Fruit fly (Drosophila melanogaster): ENCODE measurements around the gene CG5783.

DNA sequence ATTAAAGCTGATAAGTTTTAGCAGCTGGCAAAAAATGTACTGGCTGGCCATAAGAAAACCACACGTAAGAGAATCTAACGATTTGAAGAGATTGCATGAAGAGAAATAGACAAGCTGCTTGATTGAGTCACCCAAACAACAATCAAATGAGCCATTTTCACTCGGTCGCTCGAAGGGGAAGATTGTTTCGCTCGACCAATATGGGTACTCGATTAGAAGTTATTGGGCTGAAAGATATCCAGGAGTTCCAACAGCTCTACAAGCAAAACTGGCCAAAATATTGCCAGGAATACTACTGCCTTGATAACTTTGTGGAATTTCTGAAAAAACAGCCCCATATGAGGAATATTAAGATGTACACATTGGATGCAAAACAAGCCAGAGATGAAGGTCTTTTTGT is at the start of gene CG5783:
- TF ChIP-seq CG10348 (GFP tag; IDR thresholded peaks at IDR 0.05) (no peak), CG12605 (GFP tag; IDR thresholded peaks at IDR 0.05) (no peak), Ets98B (GFP tag; IDR thresholded peaks at IDR 0.05) (no peak), CG8301 (tag; optimal IDR thresholded peaks at IDR 0.05) (no peak), CG8159 (tag; optimal IDR thresholded peaks at IDR 0.05) (no peak), CG4496 (GFP tag; IDR thresholded peaks at IDR 0.05) (no peak), CG17806 (tag; optimal IDR thresholded peaks at IDR 0.05) (no peak), CG15710 (tag; optimal IDR thresholded peaks at IDR 0.05) (no peak), fd96Ca (GFP tag; IDR thresholded peaks at IDR 0.05) (no peak), CG9948 (tag; optimal IDR thresholded peaks at IDR 0.05) (no peak), Pif1A (GFP tag; optimal IDR thresholded peaks at IDR 0.05) (no peak), CG34367 (tag; optimal IDR thresholded peaks at IDR 0.05) (no peak), gl (tag; optimal IDR thresholded peaks at IDR 0.05) (no peak)
